Fruit fly (Drosophila melanogaster) whole organism, embryonic: ENCODE measurements around the gene CG16727.

Source experiments
- Atf6 ChIP-seq: fragments of 200-800 bp; sonication (Bioruptor generic); IDR thresholded peaks from 2 replicates; pipeline ENCODE4 v1.3.6; 2022; ENCODE audit warnings: missing biosample characterization, missing genetic modification characterization
- Bdp1 ChIP-seq: fragments of 200-800 bp; sonication (Bioruptor generic); optimal IDR thresholded peaks from 3 replicates; lab custom pipeline; 2016; ENCODE audit warnings: missing biosample characterization, missing genetic modification characterization
- Bgb ChIP-seq: fragments of 200-800 bp; sonication (Bioruptor generic); IDR thresholded peaks from 2 replicates; pipeline ENCODE4 v1.3.6; 2022; ENCODE audit warnings: missing biosample characterization, missing genetic modification characterization; ENCODE audit not compliant: partially characterized antibody
- CG10267 ChIP-seq: fragments of 200-800 bp; sonication (Bioruptor generic); optimal IDR thresholded peaks from 2 replicates; lab custom pipeline; 2018; ENCODE audit warnings: missing biosample characterization, mild to moderate bottlenecking, missing genetic modification characterization, moderate library complexity
- CG10321 ChIP-seq: fragments of 200-800 bp; sonication (Bioruptor generic); IDR thresholded peaks from 2 replicates; pipeline ENCODE4 v1.3.6; 2022; ENCODE audit warnings: missing biosample characterization, missing genetic modification characterization
- CG14441 ChIP-seq: fragments of 200-800 bp; sonication (Bioruptor generic); IDR thresholded peaks from 2 replicates; pipeline ENCODE4 v1.3.6; 2022; ENCODE audit warnings: missing biosample characterization, missing genetic modification characterization
- CG15514 ChIP-seq: fragments of 200-800 bp; sonication (Bioruptor generic); optimal IDR thresholded peaks from 3 replicates; lab custom pipeline; 2017; ENCODE audit warnings: missing biosample characterization, missing genetic modification characterization, mild to moderate bottlenecking, moderate library complexity, missing genetic modification reagents
- CG16863 ChIP-seq: fragments of 200-800 bp; sonication (Bioruptor generic); optimal IDR thresholded peaks from 3 replicates; lab custom pipeline; 2016; ENCODE audit warnings: missing biosample characterization, missing genetic modification characterization
- CG17361 ChIP-seq: fragments of 200-800 bp; sonication (Bioruptor generic); IDR thresholded peaks from 3 replicates; pipeline ENCODE4 v1.3.6; 2022; ENCODE audit warnings: missing biosample characterization, missing genetic modification characterization
- CG34422 ChIP-seq: fragments of 200-800 bp; sonication (Bioruptor generic); IDR thresholded peaks from 3 replicates; pipeline ENCODE4 v1.3.6; 2022; ENCODE audit warnings: missing biosample characterization, missing genetic modification characterization
- CG3726 ChIP-seq: fragments of 200-800 bp; sonication (Bioruptor generic); IDR thresholded peaks from 3 replicates; pipeline ENCODE4, ENCODE4 v1.3.6; 2022; ENCODE audit warnings: missing biosample characterization, missing genetic modification characterization
- CTCF ChIP-seq: fragments of 200-800 bp; sonication (Bioruptor generic); optimal IDR thresholded peaks from 2 replicates; lab custom pipeline; 2017; ENCODE audit warnings: missing biosample characterization, mild to moderate bottlenecking, missing genetic modification characterization, moderate library complexity
- D ChIP-seq, 2 experiments: fragments of 200-800 bp in 1 of 2; fragments of >200 bp in 1 of 2; sonication (Bioruptor generic) in 1 of 2; optimal IDR thresholded peaks; 2 replicates in 1 of 2; 3 replicates in 1 of 2; lab custom pipeline; 2017; ENCODE audit warnings: mild to moderate bottlenecking in 1 of 2, missing biosample characterization in 1 of 2, missing genetic modification characterization in 1 of 2, missing genetic modification reagents in 1 of 2
- Doc2 ChIP-seq: fragments of 200-800 bp; sonication (Bioruptor generic); IDR thresholded peaks from 2 replicates; pipeline ENCODE4 v1.3.6; 2022; ENCODE audit warnings: missing biosample characterization, missing genetic modification characterization
- Ets65A ChIP-seq: fragments of 200-800 bp; sonication (Bioruptor generic); peaks from one replicate; lab custom pipeline; 2016; ENCODE audit warnings: missing biosample characterization, missing genetic modification characterization
- H15 ChIP-seq: fragments of 200-800 bp; sonication (Bioruptor generic); IDR thresholded peaks from 3 replicates; pipeline ENCODE4 v1.3.6; 2022; ENCODE audit warnings: missing biosample characterization, missing genetic modification characterization
- Hr51 ChIP-seq, 2 experiments: fragments of 200-800 bp; sonication (Bioruptor generic); optimal IDR thresholded peaks; 2 replicates in 1 of 2; 3 replicates in 1 of 2; lab custom pipeline; 2016 to 2018; ENCODE audit warnings: missing biosample characterization in 2 of 2, missing genetic modification characterization in 2 of 2, mild to moderate bottlenecking in 1 of 2, moderate library complexity in 1 of 2
- MBD-R2 ChIP-seq: fragments of 200-800 bp; sonication (Bioruptor generic); IDR thresholded peaks from 2 replicates; pipeline ENCODE4 v1.3.6; 2022; ENCODE audit warnings: missing biosample characterization, missing genetic modification characterization
- Opbp ChIP-seq: fragments of 200-800 bp; sonication (Bioruptor generic); IDR thresholded peaks from 3 replicates; pipeline ENCODE4 v1.3.6; 2022; ENCODE audit warnings: missing biosample characterization, missing genetic modification characterization; ENCODE audit not compliant: partially characterized antibody
- Xrp1 ChIP-seq: fragments of 200-800 bp; sonication (Bioruptor generic); IDR thresholded peaks from 2 replicates; pipeline ENCODE4 v1.3.6; 2022; ENCODE audit warnings: missing biosample characterization, missing genetic modification characterization
- ab ChIP-seq: fragments of 200-800 bp; sonication (Bioruptor generic); optimal IDR thresholded peaks from 2 replicates; lab custom pipeline; 2016; ENCODE audit warnings: missing biosample characterization, missing genetic modification characterization
- ara ChIP-seq: fragments of 200-800 bp; sonication (Bioruptor generic); IDR thresholded peaks from 2 replicates; pipeline ENCODE4 v1.3.6; 2022; ENCODE audit warnings: missing biosample characterization, missing genetic modification characterization
- ase ChIP-seq: fragments of 200-800 bp; sonication (Bioruptor generic); IDR thresholded peaks from 3 replicates; pipeline ENCODE4 v1.3.6; 2022; ENCODE audit warnings: missing biosample characterization, missing genetic modification characterization
- bowl ChIP-seq: fragments of 200-800 bp; sonication (Bioruptor generic); IDR thresholded peaks from 2 replicates; pipeline ENCODE4 v1.3.6; 2022; ENCODE audit warnings: missing biosample characterization, missing genetic modification characterization
- cas ChIP-seq: fragments of 200-800 bp; sonication (Bioruptor generic); IDR thresholded peaks from 2 replicates; pipeline ENCODE4 v1.3.6; 2022; ENCODE audit warnings: missing biosample characterization, missing genetic modification characterization
- crp ChIP-seq, 2 experiments: fragments of 200-800 bp; sonication (Bioruptor generic); optimal IDR thresholded peaks; 2 replicates in 1 of 2; 3 replicates in 1 of 2; lab custom pipeline; 2017; ENCODE audit warnings: missing biosample characterization in 2 of 2, missing genetic modification characterization in 2 of 2, mild to moderate bottlenecking in 1 of 2, moderate library complexity in 1 of 2
- dmrt99B ChIP-seq: fragments of 200-800 bp; sonication (Bioruptor generic); optimal IDR thresholded peaks from 2 replicates; lab custom pipeline; 2018; ENCODE audit warnings: missing biosample characterization, mild to moderate bottlenecking, missing genetic modification characterization, moderate library complexity
- dpn ChIP-seq, 2 experiments: fragments of 200-800 bp; sonication (Bioruptor generic); optimal IDR thresholded peaks; 3 replicates each; lab custom pipeline; 2016; ENCODE audit warnings: missing biosample characterization in 2 of 2, missing genetic modification characterization in 2 of 2
- dysf ChIP-seq: fragments of 200-800 bp; sonication (Bioruptor generic); IDR thresholded peaks from 3 replicates; pipeline ENCODE4 v1.3.6; 2022; ENCODE audit warnings: missing biosample characterization, missing genetic modification characterization
- esg ChIP-seq: fragments of 200-800 bp; sonication (Bioruptor generic); conservative IDR thresholded peaks from 2 replicates; pipeline ENCODE4 v1.3.6; 2022; ENCODE audit warnings: missing biosample characterization, missing genetic modification characterization
- ewg ChIP-seq: fragments of 200-800 bp; sonication (Bioruptor generic); optimal IDR thresholded peaks from 3 replicates; lab custom pipeline; 2017; ENCODE audit warnings: mild to moderate bottlenecking, missing biosample characterization, missing genetic modification reagents, missing genetic modification characterization
- fru ChIP-seq: fragments of >200 bp; optimal IDR thresholded peaks from 2 replicates; lab custom pipeline; 2017
- grn ChIP-seq: fragments of 200-800 bp; sonication (Bioruptor generic); optimal IDR thresholded peaks from 3 replicates; lab custom pipeline; 2017; ENCODE audit warnings: missing biosample characterization, missing genetic modification characterization
- kay ChIP-seq: fragments of 200-800 bp; sonication (Bioruptor generic); optimal IDR thresholded peaks from 2 replicates; lab custom pipeline; 2016; ENCODE audit warnings: missing biosample characterization, missing genetic modification characterization
- p53 ChIP-seq: fragments of 200-800 bp; sonication (Bioruptor generic); optimal IDR thresholded peaks from 2 replicates; lab custom pipeline; 2016; ENCODE audit warnings: missing biosample characterization, missing genetic modification characterization
- row ChIP-seq: fragments of 200-800 bp; sonication (Bioruptor generic); IDR thresholded peaks from 3 replicates; pipeline ENCODE4 v1.3.6; 2022; ENCODE audit warnings: missing biosample characterization, missing genetic modification characterization
- seq ChIP-seq: fragments of 200-800 bp; sonication (Bioruptor generic); IDR thresholded peaks from 2 replicates; pipeline ENCODE4 v1.3.6; 2022; ENCODE audit warnings: missing biosample characterization, missing genetic modification characterization
- sqz ChIP-seq: fragments of 200-800 bp; sonication (Bioruptor generic); optimal IDR thresholded peaks from 3 replicates; lab custom pipeline; 2018; ENCODE audit warnings: missing biosample characterization, mild to moderate bottlenecking, missing genetic modification characterization
- tap ChIP-seq: fragments of 200-800 bp; optimal IDR thresholded peaks from 3 replicates; lab custom pipeline; 2019; ENCODE audit warnings: missing biosample characterization, mild to moderate bottlenecking, missing genetic modification characterization, moderate library complexity
- unc-4 ChIP-seq: fragments of 200-800 bp; sonication (Bioruptor generic); IDR thresholded peaks from 2 replicates; pipeline ENCODE4 v1.3.6; 2022; ENCODE audit warnings: missing biosample characterization, missing genetic modification characterization; ENCODE audit not compliant: partially characterized antibody
- zfh1 ChIP-seq: fragments of 200-800 bp; sonication (Bioruptor generic); IDR thresholded peaks from 3 replicates; pipeline ENCODE4 v1.3.6; 2022; ENCODE audit warnings: missing biosample characterization, missing genetic modification characterization

CG16727 gene

DNA sequence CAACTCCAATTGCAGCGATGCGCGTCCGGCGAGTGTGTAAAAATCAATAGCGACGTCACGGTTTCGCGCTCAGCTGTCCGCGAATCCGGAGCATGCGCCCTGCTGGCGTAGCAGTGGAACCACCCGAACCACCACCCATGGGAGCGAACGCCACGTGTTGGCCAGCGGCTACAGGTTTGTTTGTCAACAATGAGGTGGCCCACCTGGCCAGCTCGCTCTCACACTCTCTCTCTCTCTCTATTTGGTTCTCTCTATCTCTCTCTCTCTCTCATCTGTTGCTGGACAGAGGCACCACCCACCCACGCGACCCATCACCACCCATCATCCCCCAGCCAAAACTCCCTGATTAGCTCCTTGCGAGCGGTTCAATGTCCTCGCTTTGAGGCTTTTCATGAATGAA lies 43.3 kb downstream of the CG16727 start (continued):
- TF ChIP-seq Xrp1 (GFP tag; lab: Robert Waterston, UW) (no peak), MBD-R2 (GFP tag; lab: Robert Waterston, UW) (peak; percentile 71), CG34422 (GFP tag; lab: Robert Waterston, UW) (peak; percentile 78; the same call in 2 of the 3 replicates), ewg (GFP tag; lab: Kevin White, UChicago) (peak; percentile 95), Ets65A (GFP tag; lab: Kevin White, UChicago) (peak; percentile 6), CG15514 (GFP tag; lab: Kevin White, UChicago) (peak; percentile 66), Atf6 (GFP tag; lab: Robert Waterston, UW) (no peak), Bgb (GFP tag; lab: Robert Waterston, UW) (peak; percentile 11; the same call in 1 of the 2 replicates), crp (GFP tag; optimal IDR thresholded peaks at IDR 0.05; lab: Kevin White, UChicago) (peak in 1 of 2 experiments; percentile 57), seq (peak; percentile 73; the same call in 1 of the 2 replicates), unc-4 (peak; percentile 25; the same call in 1 of the 2 replicates), CG10321 (GFP tag; lab: Robert Waterston, UW) (0 out of 2 replicates have a peak, but pooled peaks have one; percentile 13)

DNA sequence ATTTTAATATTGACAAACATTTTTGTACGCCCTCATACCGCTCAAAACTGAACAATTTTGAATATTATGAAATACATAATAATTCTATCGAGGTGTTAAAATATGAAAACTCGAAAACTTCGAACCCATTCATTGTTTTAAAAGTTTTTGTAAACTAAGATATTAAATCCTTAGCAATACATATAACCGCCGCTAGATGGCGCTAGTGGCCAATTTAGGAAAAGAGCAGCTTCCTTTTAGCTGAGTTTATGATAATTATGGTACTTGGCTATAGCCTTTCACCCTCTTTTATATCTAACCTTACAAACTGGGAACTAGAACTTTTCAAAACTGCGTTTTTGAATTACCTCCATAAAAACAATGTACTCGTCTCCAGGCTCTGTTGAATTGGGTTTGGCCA lies 44.1 kb downstream of the CG16727 start:
- peak; percentile 61 for TF ChIP-seq CTCF (GFP tag; lab: Kevin White, UChicago)
- no peak for TF ChIP-seq Doc2 (GFP tag; lab: Robert Waterston, UW)

DNA sequence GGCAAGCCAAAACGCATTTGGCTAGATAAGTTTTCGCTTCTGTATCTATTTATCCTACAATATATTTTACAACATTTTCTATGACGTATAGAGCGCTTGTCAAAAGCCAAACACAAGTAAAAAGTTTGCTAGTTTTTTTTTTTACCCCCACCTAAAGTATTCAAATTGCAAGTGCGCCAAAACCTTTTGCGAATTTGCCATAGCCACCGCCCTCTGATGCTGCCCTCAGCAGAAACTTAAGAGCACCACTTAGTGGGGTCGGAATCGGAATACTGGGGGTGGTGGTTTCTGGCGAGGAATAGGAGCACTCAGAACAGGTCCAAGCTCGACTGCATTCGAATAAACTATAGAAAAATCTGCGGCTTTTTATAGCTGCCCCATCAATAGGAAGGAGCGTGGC lies 44.6 kb downstream of the CG16727 start, which contains the start of gene CG6184:
Gene CG6184, minus strand, starts transcription at position 101 of the 400 bp plus-strand sequence.
- TF ChIP-seq p53 (no peak), bowl (GFP tag; lab: Robert Waterston, UW) (no peak), CG15514 (GFP tag; lab: Kevin White, UChicago) (no peak), dpn (GFP tag; optimal IDR thresholded peaks at IDR 0.05; lab: Kevin White, UChicago) (no peak), zfh1 (GFP tag; lab: Robert Waterston, UW) (no peak), CG17361 (GFP tag; lab: Robert Waterston, UW) (no peak), Opbp (GFP tag; lab: Robert Waterston, UW) (no peak), grn (GFP tag; lab: Kevin White, UChicago) (no peak), sqz (GFP tag; lab: Kevin White, UChicago) (no peak), CG10321 (GFP tag; lab: Robert Waterston, UW) (no peak), CG3726 (GFP tag; lab: Robert Waterston, UW) (no peak), row (GFP tag; lab: Robert Waterston, UW) (no peak)

DNA sequence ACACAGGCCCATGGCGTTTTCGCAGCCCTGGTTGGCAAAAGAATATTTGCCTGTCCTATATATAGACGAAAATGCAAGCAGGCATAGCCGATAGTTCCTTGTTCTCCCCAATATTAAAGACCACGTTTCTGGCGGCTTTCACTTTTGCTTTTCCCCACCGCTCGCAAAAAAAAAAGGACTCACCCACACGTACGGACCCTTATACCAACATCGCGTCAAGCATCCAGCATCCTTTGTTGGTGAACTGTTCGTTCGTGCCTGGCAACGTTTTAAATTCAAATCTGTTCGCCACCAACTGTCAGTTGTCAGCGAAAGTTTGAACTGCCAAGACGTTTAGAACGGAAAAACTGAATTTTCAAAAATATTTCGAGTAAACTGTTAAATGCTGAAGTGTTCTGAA lies 46.3 kb downstream of the CG16727 start, which contains the start of gene ort:
Gene ort, plus strand, starts transcription at position 301 of the 400 bp plus-strand sequence.
- no peak for TF ChIP-seq H15
- no peak for TF ChIP-seq Hr51 (GFP tag; optimal IDR thresholded peaks at IDR 0.05; lab: Kevin White, UChicago)
- no peak for TF ChIP-seq kay
- TF ChIP-seq CG10267 (tag; lab: Kevin White, UChicago) = no peak
- TF ChIP-seq CG14441 (GFP tag; lab: Robert Waterston, UW) = no peak
- TF ChIP-seq dysf = no peak
- no peak for TF ChIP-seq tap (tag; lab: Kevin White, UChicago)
- TF ChIP-seq ab = no peak
- no peak for TF ChIP-seq esg
- no peak for TF ChIP-seq D (optimal IDR thresholded peaks at IDR 0.05; lab: Kevin White, UChicago)
- TF ChIP-seq D (GFP tag; optimal IDR thresholded peaks at IDR 0.05; lab: Kevin White, UChicago) = no peak
- no peak for TF ChIP-seq grn (GFP tag; lab: Kevin White, UChicago)
- no peak for TF ChIP-seq cas (GFP tag; lab: Robert Waterston, UW)
- no peak for TF ChIP-seq fru
- no peak for TF ChIP-seq ara (GFP tag; lab: Robert Waterston, UW)
- no peak for TF ChIP-seq dmrt99B (tag; lab: Kevin White, UChicago)
- no peak for TF ChIP-seq CG16863 (GFP tag; lab: Kevin White, UChicago)
- TF ChIP-seq Bdp1 = no peak
- no peak for TF ChIP-seq ase
